Fruit fly (Drosophila melanogaster): Measurements from ENCODE around the gene Neurl4.

- TF ChIP-seq CTCF (optimal IDR thresholded peaks at IDR 0.05) (no peak), CG8478 (optimal IDR thresholded peaks at IDR 0.05) (no peak)
These were observed 22.1 kb downstream of the Neurl4 start for dm6 chr3L:14027549-14027948.

Measured in S2 (cell line).